Worm (Caenorhabditis elegans): Measurements from ENCODE around the gene ndua-8.

Gene ndua-8

DNA sequence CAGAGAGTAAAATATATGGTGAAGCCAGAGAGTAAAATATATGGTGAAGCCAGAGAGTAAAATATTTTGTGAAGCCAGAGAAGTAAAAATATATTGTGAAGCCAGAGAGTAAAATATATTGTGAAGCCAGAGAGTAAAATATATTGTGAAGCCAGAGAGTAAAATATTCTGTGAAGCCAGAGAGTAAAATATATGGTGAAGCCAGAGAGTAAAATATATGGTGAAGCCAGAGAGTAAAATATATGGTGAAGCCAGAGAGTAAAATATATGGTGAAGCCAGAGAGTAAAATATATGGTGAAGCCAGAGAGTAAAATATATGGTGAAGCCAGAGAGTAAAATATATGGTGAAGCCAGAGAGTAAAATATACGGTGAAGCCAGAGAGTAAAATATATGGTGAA, 28.8 kb upstream of the ndua-8 start:
- 0 out of 2 replicates have a peak, but pooled peaks have one; percentile 5 for TF ChIP-seq set-16 (GFP tag; IDR thresholded peaks at IDR 0.05)

- 0 out of 2 replicates have a peak, but pooled peaks have one; percentile 15 for TF ChIP-seq lim-7 (GFP tag; IDR thresholded peaks at IDR 0.05)
Observed at ce11 chrIII:2500636-2501035, 28.2 kb upstream of the ndua-8 start.

DNA sequence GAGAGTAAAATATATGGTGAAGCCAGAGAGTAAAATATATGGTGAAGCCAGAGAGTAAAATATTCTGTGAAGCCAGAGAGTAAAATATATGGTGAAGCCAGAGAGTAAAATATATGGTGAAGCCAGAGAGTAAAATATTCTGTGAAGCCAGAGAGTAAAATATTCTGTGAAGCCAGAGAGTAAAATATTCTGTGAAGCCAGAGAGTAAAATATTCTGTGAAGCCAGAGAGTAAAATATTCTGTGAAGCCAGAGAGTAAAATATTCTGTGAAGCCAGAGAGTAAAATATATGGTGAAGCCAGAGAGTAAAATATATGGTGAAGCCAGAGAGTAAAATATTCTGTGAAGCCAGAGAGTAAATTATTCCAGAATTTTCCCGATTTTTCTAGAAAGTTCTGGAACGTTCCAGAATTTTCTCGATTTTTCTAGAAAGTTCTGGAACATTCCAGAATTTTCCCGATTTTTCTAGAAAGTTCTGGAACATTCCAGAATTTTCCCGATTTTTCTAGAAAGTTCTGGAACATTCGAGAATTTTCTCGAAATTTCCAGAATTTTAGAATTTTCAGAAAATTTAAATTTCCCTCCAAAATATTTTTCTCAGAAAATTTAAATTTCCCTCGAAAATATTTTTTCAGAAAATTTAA, 27.4 kb upstream of the ndua-8 start:
- TF ChIP-seq snpc-1.2 (GFP tag; IDR thresholded peaks at IDR 0.05), result 0 out of 2 replicates have a peak, but pooled peaks have one; percentile 48

- TF ChIP-seq T26A8.4 (GFP tag; IDR thresholded peaks at IDR 0.05) (no peak), dve-1 (tag; optimal IDR thresholded peaks at IDR 0.05; ENCODE audit: insufficient read depth) (no peak), fos-1 (tag; optimal IDR thresholded peaks at IDR 0.05) (no peak), hlh-30 (tag; optimal IDR thresholded peaks at IDR 0.05; ENCODE audit: insufficient read depth) (no peak), aly-2 (tag; optimal IDR thresholded peaks at IDR 0.05) (no peak), daf-12 (tag; optimal IDR thresholded peaks at IDR 0.05) (no peak), mes-2 (tag; optimal IDR thresholded peaks at IDR 0.05; ENCODE audit: poor library complexity, severe bottlenecking) (no peak), hmg-1.1 (GFP tag; IDR thresholded peaks at IDR 0.05) (no peak), lin-15B (tag; optimal IDR thresholded peaks at IDR 0.05) (no peak)
Observed at ce11 chrIII:2506463-2506862, 22.4 kb upstream of the ndua-8 start.

DNA sequence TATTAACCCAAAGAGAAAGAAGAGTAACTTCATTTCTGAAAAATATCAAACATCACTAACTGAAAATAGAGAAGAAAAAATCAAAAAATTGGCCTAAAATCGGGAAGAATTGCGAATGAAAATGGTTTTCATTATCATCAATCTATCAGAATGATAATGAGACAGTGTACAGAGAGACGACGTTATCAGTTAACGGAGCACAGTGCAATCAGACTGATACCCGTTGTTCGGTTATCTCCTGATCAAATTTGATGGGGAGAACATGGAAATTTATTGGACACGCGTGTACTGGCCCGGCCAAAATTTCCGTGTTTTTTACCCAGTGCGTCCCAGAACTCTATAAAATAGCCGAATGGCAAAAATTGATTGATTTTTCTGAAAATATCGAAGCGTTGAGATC, 20.9 kb upstream of the ndua-8 start, which contains the start of gene Y54F10AM.8:
Gene Y54F10AM.8 (minus strand): TSS at position 35 of the 400 bp plus-strand sequence.
- TF ChIP-seq egl-27 (tag; optimal IDR thresholded peaks at IDR 0.05) (no peak), mxl-3 (GFP tag; optimal IDR thresholded peaks at IDR 0.05) (peak; percentile 50), dmd-6 (GFP tag; IDR thresholded peaks at IDR 0.05) (peak; percentile 84), hlh-11 (tag; optimal IDR thresholded peaks at IDR 0.05) (peak; percentile 66), tag-97 (GFP tag; IDR thresholded peaks at IDR 0.05) (no peak), T26A8.4 (GFP tag; IDR thresholded peaks at IDR 0.05) (no peak), nhr-28 (tag; optimal IDR thresholded peaks at IDR 0.05) (peak; percentile 89), dve-1 (tag; optimal IDR thresholded peaks at IDR 0.05; ENCODE audit: insufficient read depth) (peak; percentile 47), spr-1 (tag; optimal IDR thresholded peaks at IDR 0.05) (no peak), mdl-1 (tag; optimal IDR thresholded peaks at IDR 0.05) (peak in 1 of 2 experiments; percentile 35), ZK337.2 (GFP tag; IDR thresholded peaks at IDR 0.05) (no peak), mep-1 (tag; optimal IDR thresholded peaks at IDR 0.05) (no peak), F37D6.2 (tag; optimal IDR thresholded peaks at IDR 0.05) (no peak), daf-16 (GFP tag; optimal IDR thresholded peaks at IDR 0.05) (no peak), daf-16 (tag; optimal IDR thresholded peaks at IDR 0.05) (peak; percentile 54), tra-1 (GFP tag; IDR thresholded peaks at IDR 0.05) (peak; percentile 37; the same call in 1 of the 2 replicates), hlh-30 (tag; optimal IDR thresholded peaks at IDR 0.05; ENCODE audit: insufficient read depth) (no peak), rbr-2 (tag; optimal IDR thresholded peaks at IDR 0.05) (no peak), nhr-10 (tag; optimal IDR thresholded peaks at IDR 0.05) (no peak), ceh-28 (tag; optimal IDR thresholded peaks at IDR 0.05) (no peak), F26F4.8 (GFP tag; conservative IDR thresholded peaks at IDR 0.05) (no peak), T20F7.1 (GFP tag; optimal IDR thresholded peaks at IDR 0.05) (no peak), zfp-3 (GFP tag; conservative IDR thresholded peaks at IDR 0.05) (no peak), ctbp-1 (GFP tag; IDR thresholded peaks at IDR 0.05) (no peak), lsy-2 (tag; optimal IDR thresholded peaks at IDR 0.05) (no peak), lim-7 (GFP tag; IDR thresholded peaks at IDR 0.05) (no peak), aly-2 (tag; optimal IDR thresholded peaks at IDR 0.05) (no peak), pqm-1 (tag; optimal IDR thresholded peaks at IDR 0.05) (peak; percentile 97), php-3 (GFP tag; IDR thresholded peaks at IDR 0.05) (0 out of 2 replicates have a peak, but pooled peaks have one; percentile 48), snpc-4 (tag; optimal IDR thresholded peaks at IDR 0.05) (no peak), nhr-77 (tag; optimal IDR thresholded peaks at IDR 0.05) (peak; percentile 39)

Measured in whole organism, L4 larva.